Worm (Caenorhabditis elegans) whole organism, L4 larva: ENCODE data around the gene fut-6.

Experiments
- D1046.2 ChIP-seq: fragments of 200-800 bp; sonication (Bioruptor generic); IDR thresholded peaks from 2 replicates; pipeline ENCODE4 v1.3.6; 2022; ENCODE audit warnings: missing genetic modification characterization, missing compliant biosample characterization
- F26F4.8 ChIP-seq: fragments of 200-800 bp; sonication (Bioruptor generic); conservative IDR thresholded peaks from 2 replicates; pipeline ENCODE4 v1.3.6; 2022; ENCODE audit warnings: missing genetic modification characterization, missing compliant biosample characterization
- F44E2.7 ChIP-seq: fragments of 200-800 bp; sonication (Bioruptor generic); IDR thresholded peaks from 2 replicates; pipeline ENCODE4 v2.1.2; 2022; ENCODE audit warnings: missing genetic modification characterization, missing compliant biosample characterization
- F49E8.2 ChIP-seq: sonication (generic microtip); optimal IDR thresholded peaks from 2 replicates; lab custom pipeline; 2016; ENCODE audit warnings: missing compliant biosample characterization, mild to moderate bottlenecking, missing genetic modification characterization, borderline replicate concordance
- T26A8.4 ChIP-seq: fragments of 200-800 bp; sonication (Bioruptor generic); IDR thresholded peaks from 2 replicates; pipeline ENCODE4 v1.3.6; 2022; ENCODE audit warnings: missing genetic modification characterization, missing compliant biosample characterization
- Y105C5A.15 ChIP-seq: fragments of 200-800 bp; sonication (Bioruptor generic); IDR thresholded peaks from 2 replicates; pipeline ENCODE4 v1.3.6; 2022; ENCODE audit warnings: missing genetic modification characterization, missing compliant biosample characterization
- Y48G9A.11 ChIP-seq: fragments of 200-800 bp; sonication (Bioruptor generic); IDR thresholded peaks from 2 replicates; pipeline ENCODE4 v1.3.6; 2022; ENCODE audit warnings: missing genetic modification reagents, missing genetic modification characterization, missing compliant biosample characterization
- Y75B8A.6 ChIP-seq: fragments of 200-800 bp; sonication (Bioruptor generic); IDR thresholded peaks from 2 replicates; pipeline ENCODE4 v1.3.6; 2022; ENCODE audit warnings: missing genetic modification reagents, missing genetic modification characterization, missing compliant biosample characterization
- aha-1 ChIP-seq: fragments of 150-350 bp; peaks from one replicate; lab custom pipeline; 2014; ENCODE audit warnings: missing biosample characterization, missing genetic modification characterization
- ama-1 ChIP-seq: fragments of 150-350 bp; optimal IDR thresholded peaks from 2 replicates; lab custom pipeline; 2014; ENCODE audit warnings: inconsistent platforms, mixed read lengths
- arid-1 ChIP-seq: fragments of 200-800 bp; sonication (Bioruptor generic); conservative IDR thresholded peaks from 2 replicates; pipeline ENCODE4 v1.3.6; 2022; ENCODE audit warnings: missing genetic modification reagents, missing genetic modification characterization, missing compliant biosample characterization
- ceh-20 ChIP-seq: fragments of 200-800 bp; sonication (Bioruptor generic); IDR thresholded peaks from 2 replicates; pipeline ENCODE4 v1.3.6; 2022; ENCODE audit warnings: missing genetic modification reagents, missing genetic modification characterization, missing compliant biosample characterization
- ceh-32 ChIP-seq: sonication (generic microtip); optimal IDR thresholded peaks from 2 replicates; lab custom pipeline; 2016; ENCODE audit warnings: mild to moderate bottlenecking, missing genetic modification characterization, missing compliant biosample characterization; ENCODE audit not compliant: poor library complexity
- ceh-82 ChIP-seq: sonication (generic microtip); optimal IDR thresholded peaks from 2 replicates; lab custom pipeline; 2017; ENCODE audit warnings: missing biosample characterization, missing genetic modification characterization
- daf-16 ChIP-seq, 3 experiments: sonication (generic microtip); optimal IDR thresholded peaks; 2 replicates each; lab custom pipeline; 2016 to 2017; ENCODE audit warnings: missing genetic modification characterization in 3 of 3, missing genetic modification reagents in 3 of 3, mild to moderate bottlenecking in 2 of 3, missing compliant biosample characterization in 2 of 3, missing biosample characterization in 1 of 3, moderate library complexity in 1 of 3
- dmd-9 ChIP-seq: fragments of 200-800 bp; sonication (Bioruptor generic); IDR thresholded peaks from 2 replicates; pipeline ENCODE4 v1.3.6; 2022; ENCODE audit warnings: missing genetic modification reagents, missing genetic modification characterization, missing compliant biosample characterization
- dpl-1 ChIP-seq: fragments of 150-350 bp; optimal IDR thresholded peaks from 2 replicates; lab custom pipeline; 2014; ENCODE audit warnings: missing biosample characterization, missing genetic modification reagents, missing genetic modification characterization
- hlh-11 ChIP-seq: fragments of 200-800 bp; sonication (Bioruptor generic); optimal IDR thresholded peaks from 2 replicates; lab custom pipeline; 2018; ENCODE audit warnings: mild to moderate bottlenecking, missing genetic modification characterization, missing compliant biosample characterization
- lin-15B ChIP-seq: fragments of 150-350 bp; sonication (generic microtip); optimal IDR thresholded peaks from 3 replicates; lab custom pipeline; 2014; ENCODE audit warnings: missing biosample characterization, missing genetic modification characterization
- lin-38 ChIP-seq: fragments of 200-800 bp; sonication (Bioruptor generic); IDR thresholded peaks from 2 replicates; pipeline ENCODE4 v1.3.6; 2022; ENCODE audit warnings: missing genetic modification reagents, missing genetic modification characterization, missing compliant biosample characterization
- lin-39 ChIP-seq: fragments of 150-350 bp; optimal IDR thresholded peaks from 2 replicates; lab custom pipeline; 2014; ENCODE audit warnings: missing biosample characterization, missing genetic modification reagents, missing genetic modification characterization
- lsy-2 ChIP-seq, 2 experiments: fragments of 150-350 bp in 1 of 2; sonication (generic microtip) in 1 of 2; optimal IDR thresholded peaks; 2 replicates each; lab custom pipeline; 2014 to 2017; ENCODE audit warnings: missing biosample characterization in 2 of 2, missing genetic modification characterization in 2 of 2
- madf-5 ChIP-seq, 2 experiments: fragments of 200-800 bp; sonication (Bioruptor generic); IDR thresholded peaks; 2 replicates each; pipeline ENCODE4 v1.3.6; 2022; ENCODE audit warnings: missing compliant biosample characterization in 2 of 2, missing genetic modification characterization in 2 of 2
- mep-1 ChIP-seq: fragments of 150-350 bp; sonication (generic microtip); optimal IDR thresholded peaks from 3 replicates; lab custom pipeline; 2014; ENCODE audit warnings: missing biosample characterization, missing genetic modification characterization
- mes-2 ChIP-seq: sonication (generic microtip); optimal IDR thresholded peaks from 2 replicates; lab custom pipeline; 2016; ENCODE audit warnings: missing genotype, mild to moderate bottlenecking, missing genetic modification characterization, missing compliant biosample characterization; ENCODE audit not compliant: poor library complexity, severe bottlenecking
- nhr-10 ChIP-seq: fragments of 150-350 bp; optimal IDR thresholded peaks from 2 replicates; lab custom pipeline; 2014; ENCODE audit warnings: missing biosample characterization, missing genetic modification characterization
- nhr-237 ChIP-seq: sonication (generic microtip); optimal IDR thresholded peaks from 2 replicates; lab custom pipeline; 2017; ENCODE audit warnings: missing biosample characterization, missing genetic modification characterization
- nhr-28 ChIP-seq: fragments of 150-350 bp; optimal IDR thresholded peaks from 2 replicates; lab custom pipeline; 2014; ENCODE audit warnings: missing biosample characterization, missing genetic modification characterization
- nhr-41 ChIP-seq: fragments of 200-800 bp; sonication (Bioruptor generic); IDR thresholded peaks from 2 replicates; pipeline ENCODE4 v1.3.6; 2022; ENCODE audit warnings: missing genetic modification reagents, missing genetic modification characterization, missing compliant biosample characterization
- nhr-48 ChIP-seq: sonication (generic microtip); optimal IDR thresholded peaks from 2 replicates; lab custom pipeline; 2016; ENCODE audit warnings: mild to moderate bottlenecking, missing genetic modification characterization, missing compliant biosample characterization
- nhr-77 ChIP-seq: fragments of 150-350 bp; optimal IDR thresholded peaks from 2 replicates; lab custom pipeline; 2014; ENCODE audit warnings: missing biosample characterization, missing genetic modification characterization
- pha-4 ChIP-seq, 2 experiments: fragments of 150-350 bp in 1 of 2; fragments of 200-800 bp in 1 of 2; sonication (Bioruptor generic) in 1 of 2; IDR thresholded peaks in 1 of 2; optimal IDR thresholded peaks in 1 of 2; 2 replicates each; pipeline versions ENCODE4 v1.3.6 to Lab custom; 2014 to 2022; ENCODE audit warnings: missing genetic modification characterization in 2 of 2, missing genetic modification reagents in 2 of 2, missing biosample characterization in 1 of 2, missing compliant biosample characterization in 1 of 2
- pqm-1 ChIP-seq: sonication (generic microtip); optimal IDR thresholded peaks from 2 replicates; lab custom pipeline; 2017; ENCODE audit warnings: missing biosample characterization, missing genetic modification characterization
- rbr-2 ChIP-seq: sonication (generic microtip); optimal IDR thresholded peaks from 2 replicates; lab custom pipeline; 2016; ENCODE audit warnings: missing genotype, missing genetic modification characterization, missing compliant biosample characterization
- snpc-1.2 ChIP-seq: fragments of 200-800 bp; sonication (Bioruptor generic); IDR thresholded peaks from 2 replicates; pipeline ENCODE4 v1.3.6; 2022; ENCODE audit warnings: missing genetic modification reagents, missing genetic modification characterization, missing compliant biosample characterization
- unc-130 ChIP-seq: sonication (generic microtip); optimal IDR thresholded peaks from 2 replicates; lab custom pipeline; 2016; ENCODE audit warnings: missing genetic modification reagents, missing genetic modification characterization, missing compliant biosample characterization
- unc-62 ChIP-seq, 3 experiments: fragments of 150-350 bp in 1 of 3; sonication (generic microtip); optimal IDR thresholded peaks in 2 of 3; peaks in 1 of 3; 1 replicate in 1 of 3; 2 replicates in 2 of 3; lab custom pipeline; 2014 to 2017; ENCODE audit warnings: missing biosample characterization in 3 of 3, missing genetic modification characterization in 3 of 3, missing genetic modification reagents in 3 of 3, missing genotype in 1 of 3
- vab-7 ChIP-seq: fragments of 200-800 bp; sonication (Bioruptor generic); IDR thresholded peaks from 2 replicates; pipeline ENCODE4 v1.3.6; 2022; ENCODE audit warnings: missing genetic modification reagents, missing genetic modification characterization, missing compliant biosample characterization

Gene fut-6

ce11 chrII:4698266-4698771 is 42.6 kb upstream of the fut-6 start, which contains the start of the genes rpn-5 and scc-1 (continued):
- TF ChIP-seq F26F4.8 (GFP tag; lab: Robert Waterston, UW): no peak
- no peak for TF ChIP-seq Y48G9A.11 (GFP tag; lab: Robert Waterston, UW)
- TF ChIP-seq dmd-9 (GFP tag; lab: Robert Waterston, UW): no peak
- TF ChIP-seq nhr-10 (tag; lab: Kevin White, UChicago): no peak
- no peak for TF ChIP-seq daf-16 (GFP tag; optimal IDR thresholded peaks at IDR 0.05; lab: Kevin White, UChicago)
- TF ChIP-seq daf-16 (tag; optimal IDR thresholded peaks at IDR 0.05; lab: Kevin White, UChicago): peak; percentile 62
- no peak for TF ChIP-seq lin-39 (tag; lab: Kevin White, UChicago)
- TF ChIP-seq vab-7 (GFP tag; lab: Robert Waterston, UW): no peak
- no peak for TF ChIP-seq unc-130 (GFP tag; lab: Kevin White, UChicago)
- TF ChIP-seq lin-15B (tag; lab: Kevin White, UChicago): no peak

ce11 chrII:4696055-4696454 is 40.3 kb upstream of the fut-6 start:
- TF ChIP-seq nhr-237 (tag; lab: Kevin White, UChicago) (no peak), lsy-2 (tag; optimal IDR thresholded peaks at IDR 0.05; lab: Kevin White, UChicago) (no peak), arid-1 (GFP tag; lab: Robert Waterston, UW) (peak; percentile 20; the same call in 1 of the 2 replicates), mes-2 (tag; lab: Kevin White, UChicago) (peak; percentile 7), aha-1 (tag; lab: Kevin White, UChicago) (peak; percentile 60), F49E8.2 (tag; lab: Kevin White, UChicago) (peak; percentile 47), D1046.2 (GFP tag; lab: Robert Waterston, UW) (no peak), Y105C5A.15 (0 out of 2 replicates have a peak, but pooled peaks have one; percentile 62), daf-16 (GFP tag; optimal IDR thresholded peaks at IDR 0.05; lab: Kevin White, UChicago) (peak in 1 of 2 experiments; percentile 6), daf-16 (tag; optimal IDR thresholded peaks at IDR 0.05; lab: Kevin White, UChicago) (no peak), lin-38 (peak; percentile 56), nhr-77 (tag; lab: Kevin White, UChicago) (no peak), nhr-28 (tag; lab: Kevin White, UChicago) (no peak), T26A8.4 (peak; percentile 40; the same call in 1 of the 2 replicates)

- TF ChIP-seq hlh-11 (peak; percentile 68), pqm-1 (tag; lab: Kevin White, UChicago) (peak; percentile 34), nhr-48 (peak; percentile 7), arid-1 (GFP tag; lab: Robert Waterston, UW) (no peak), nhr-28 (tag; lab: Kevin White, UChicago) (peak; percentile 31), lsy-2 (tag; optimal IDR thresholded peaks at IDR 0.05; lab: Kevin White, UChicago) (no peak), Y75B8A.6 (GFP tag; lab: Robert Waterston, UW) (no peak)
These were observed 37.4 kb upstream of the fut-6 start, which contains the start of gene F10G7.5 for ce11 chrII:4693129-4693528. F10G7.5 (plus strand) TSS chrII:4693414.

- no peak for TF ChIP-seq rbr-2 (tag; lab: Kevin White, UChicago)
- TF ChIP-seq nhr-41: no peak
- TF ChIP-seq F44E2.7 (GFP tag; lab: Robert Waterston, UW): no peak
- no peak for TF ChIP-seq ceh-82 (tag; lab: Kevin White, UChicago)
- no peak for TF ChIP-seq unc-62 (GFP tag; optimal IDR thresholded peaks at IDR 0.05 in 1 of 2; lab: Kevin White, UChicago)
- no peak for TF ChIP-seq unc-62 (tag; optimal IDR thresholded peaks at IDR 0.05; lab: Kevin White, UChicago)
- no peak for TF ChIP-seq Y48G9A.11 (GFP tag; lab: Robert Waterston, UW)
- no peak for TF ChIP-seq F26F4.8 (GFP tag; lab: Robert Waterston, UW)
- TF ChIP-seq D1046.2 (GFP tag; lab: Robert Waterston, UW): no peak
- TF ChIP-seq pha-4 (GFP tag; IDR thresholded peaks at IDR 0.05; lab: Robert Waterston, UW): no peak
- no peak for TF ChIP-seq pha-4 (tag; optimal IDR thresholded peaks at IDR 0.05; lab: Kevin White, UChicago)
- no peak for TF ChIP-seq dpl-1
- no peak for TF ChIP-seq lin-39 (tag; lab: Kevin White, UChicago)
- TF ChIP-seq ceh-32 (tag; lab: Kevin White, UChicago): no peak
- no peak for TF ChIP-seq mep-1
- TF ChIP-seq snpc-1.2 (GFP tag; lab: Robert Waterston, UW): no peak
- no peak for TF ChIP-seq F49E8.2 (tag; lab: Kevin White, UChicago)
- no peak for TF ChIP-seq madf-5 (GFP tag; IDR thresholded peaks at IDR 0.05; lab: Robert Waterston, UW)
- TF ChIP-seq ama-1 (lab: Kevin White, UChicago): no peak
- TF ChIP-seq ceh-20 (GFP tag; lab: Robert Waterston, UW): no peak
- TF ChIP-seq, all 104 proteins: peak for 0
These were observed 33.7 kb upstream of the fut-6 start, which contains the start of gene F10G7.12 for ce11 chrII:4689477-4689876. F10G7.12 (plus strand) TSS chrII:4689777.
